Fruit fly (Drosophila melanogaster) whole organism, embryonic: ENCODE measurements around the gene euc.

Experiments used
- C15 ChIP-seq: fragments of 200-800 bp; sonication (Bioruptor generic); IDR thresholded peaks from 3 replicates; pipeline ENCODE4 v1.3.6; 2022; ENCODE audit warnings: missing biosample characterization, missing genetic modification characterization
- CG10321 ChIP-seq: fragments of 200-800 bp; sonication (Bioruptor generic); IDR thresholded peaks from 2 replicates; pipeline ENCODE4 v1.3.6; 2022; ENCODE audit warnings: missing biosample characterization, missing genetic modification characterization
- CG15269 ChIP-seq: fragments of 200-800 bp; sonication (Bioruptor generic); optimal IDR thresholded peaks from 2 replicates; lab custom pipeline; 2018; ENCODE audit warnings: missing biosample characterization, mild to moderate bottlenecking, missing genetic modification characterization, moderate library complexity
- CG1647 ChIP-seq: fragments of 200-800 bp; sonication (Bioruptor generic); optimal IDR thresholded peaks from 3 replicates; lab custom pipeline; 2016; ENCODE audit warnings: missing biosample characterization, missing genetic modification characterization
- CG17186 ChIP-seq: fragments of 200-800 bp; sonication (Bioruptor generic); optimal IDR thresholded peaks from 3 replicates; lab custom pipeline; 2017; ENCODE audit warnings: missing biosample characterization, missing genetic modification reagents, missing genetic modification characterization
- CG2678 ChIP-seq: fragments of 200-800 bp; sonication (Bioruptor generic); optimal IDR thresholded peaks from 3 replicates; lab custom pipeline; 2019; ENCODE audit warnings: missing biosample characterization, mild to moderate bottlenecking, missing genetic modification characterization, moderate library complexity
- CG30431 ChIP-seq: fragments of 200-800 bp; sonication (Bioruptor generic); optimal IDR thresholded peaks from 2 replicates; lab custom pipeline; 2017; ENCODE audit warnings: missing biosample characterization, missing genetic modification characterization
- CG33557 ChIP-seq: fragments of 200-800 bp; sonication (Bioruptor generic); optimal IDR thresholded peaks from 2 replicates; lab custom pipeline; 2019; ENCODE audit warnings: missing biosample characterization, mild to moderate bottlenecking, missing genetic modification characterization, moderate library complexity
- CG34224 ChIP-seq: fragments of 200-800 bp; sonication (Bioruptor generic); IDR thresholded peaks from 3 replicates; pipeline ENCODE4 v1.3.6; 2022; ENCODE audit warnings: missing biosample characterization, missing genetic modification characterization; ENCODE audit not compliant: partially characterized antibody
- CG3838 ChIP-seq: fragments of 200-800 bp; sonication (Bioruptor generic); optimal IDR thresholded peaks from 3 replicates; lab custom pipeline; 2016; ENCODE audit warnings: missing biosample characterization, missing genetic modification characterization
- CG4282 ChIP-seq: fragments of 200-800 bp; sonication (Bioruptor generic); optimal IDR thresholded peaks from 2 replicates; lab custom pipeline; 2016; ENCODE audit warnings: missing biosample characterization, missing genetic modification characterization
- CG6654 ChIP-seq: fragments of 200-800 bp; sonication (Bioruptor generic); optimal IDR thresholded peaks from 2 replicates; lab custom pipeline; 2017; ENCODE audit warnings: missing biosample characterization, mild to moderate bottlenecking, missing genetic modification characterization
- CG6813 ChIP-seq: fragments of 200-800 bp; sonication (Bioruptor generic); optimal IDR thresholded peaks from 2 replicates; lab custom pipeline; 2017; ENCODE audit warnings: missing biosample characterization, missing genetic modification characterization, mild to moderate bottlenecking, moderate library complexity, missing genetic modification reagents
- CG7271 ChIP-seq: fragments of 200-800 bp; sonication (Bioruptor generic); optimal IDR thresholded peaks from 2 replicates; lab custom pipeline; 2018; ENCODE audit warnings: missing biosample characterization, mild to moderate bottlenecking, missing genetic modification characterization, moderate library complexity
- CG7745 ChIP-seq: fragments of 200-800 bp; sonication (Bioruptor generic); optimal IDR thresholded peaks from 2 replicates; lab custom pipeline; 2018; ENCODE audit warnings: missing biosample characterization, mild to moderate bottlenecking, missing genetic modification characterization, moderate library complexity
- CG7987 ChIP-seq: fragments of 200-800 bp; sonication (Bioruptor generic); optimal IDR thresholded peaks from 2 replicates; lab custom pipeline; 2018; ENCODE audit warnings: missing biosample characterization, mild to moderate bottlenecking, missing genetic modification characterization, moderate library complexity
- CG8281 ChIP-seq: fragments of 200-800 bp; sonication (Bioruptor generic); optimal IDR thresholded peaks from 2 replicates; lab custom pipeline; 2018; ENCODE audit warnings: missing biosample characterization, mild to moderate bottlenecking, missing genetic modification characterization, moderate library complexity
- CG8478 ChIP-seq: fragments of >200 bp; optimal IDR thresholded peaks from 2 replicates; lab custom pipeline; 2018
- CG9437 ChIP-seq: fragments of 200-800 bp; sonication (Bioruptor generic); optimal IDR thresholded peaks from 2 replicates; lab custom pipeline; 2018; ENCODE audit warnings: missing biosample characterization, mild to moderate bottlenecking, missing genetic modification characterization
- CG9609 ChIP-seq: fragments of 200-800 bp; sonication (Bioruptor generic); optimal IDR thresholded peaks from 3 replicates; lab custom pipeline; 2016; ENCODE audit warnings: missing biosample characterization, missing genetic modification characterization
- D ChIP-seq, 2 experiments: fragments of 200-800 bp in 1 of 2; fragments of >200 bp in 1 of 2; sonication (Bioruptor generic) in 1 of 2; optimal IDR thresholded peaks; 2 replicates in 1 of 2; 3 replicates in 1 of 2; lab custom pipeline; 2017; ENCODE audit warnings: mild to moderate bottlenecking in 1 of 2, missing biosample characterization in 1 of 2, missing genetic modification characterization in 1 of 2, missing genetic modification reagents in 1 of 2
- D19A ChIP-seq: fragments of 200-800 bp; optimal IDR thresholded peaks from 3 replicates; lab custom pipeline; 2019; ENCODE audit warnings: missing biosample characterization, mild to moderate bottlenecking, missing genetic modification characterization, moderate library complexity
- Eip74EF ChIP-seq, 2 experiments: fragments of 200-800 bp in 1 of 2; fragments of >200 bp in 1 of 2; sonication (Bioruptor generic) in 1 of 2; optimal IDR thresholded peaks; 2 replicates each; lab custom pipeline; 2017 to 2019; ENCODE audit warnings: missing biosample characterization in 2 of 2, missing genetic modification characterization in 2 of 2, mild to moderate bottlenecking in 1 of 2, moderate library complexity in 1 of 2
- Hmr ChIP-seq: fragments of 200-800 bp; sonication (Bioruptor generic); optimal IDR thresholded peaks from 3 replicates; lab custom pipeline; 2017; ENCODE audit warnings: mild to moderate bottlenecking, missing biosample characterization, missing genetic modification reagents, missing genetic modification characterization
- Hmx ChIP-seq: fragments of 200-800 bp; sonication (Bioruptor generic); optimal IDR thresholded peaks from 2 replicates; lab custom pipeline; 2016; ENCODE audit warnings: missing biosample characterization, missing genetic modification characterization
- MBD-R2 ChIP-seq: fragments of 200-800 bp; sonication (Bioruptor generic); IDR thresholded peaks from 2 replicates; pipeline ENCODE4 v1.3.6; 2022; ENCODE audit warnings: missing biosample characterization, missing genetic modification characterization
- MESR4 ChIP-seq: fragments of 200-800 bp; sonication (Bioruptor generic); optimal IDR thresholded peaks from 2 replicates; lab custom pipeline; 2018; ENCODE audit warnings: missing biosample characterization, mild to moderate bottlenecking, missing genetic modification characterization, moderate library complexity
- Max ChIP-seq: fragments of 200-800 bp; sonication (Bioruptor generic); optimal IDR thresholded peaks from 2 replicates; lab custom pipeline; 2016; ENCODE audit warnings: missing biosample characterization, mild to moderate bottlenecking, missing genetic modification characterization
- Ravus ChIP-seq: fragments of 200-800 bp; sonication (Bioruptor generic); IDR thresholded peaks from 2 replicates; pipeline ENCODE4 v1.3.6; 2022; ENCODE audit warnings: missing biosample characterization, missing genetic modification characterization
- ara ChIP-seq: fragments of 200-800 bp; sonication (Bioruptor generic); IDR thresholded peaks from 2 replicates; pipeline ENCODE4 v1.3.6; 2022; ENCODE audit warnings: missing biosample characterization, missing genetic modification characterization
- ci ChIP-seq: fragments of 200-800 bp; sonication (Bioruptor generic); IDR thresholded peaks from 3 replicates; pipeline ENCODE4 v1.3.6; 2022; ENCODE audit warnings: missing biosample characterization, missing genetic modification characterization
- croc ChIP-seq: fragments of 200-800 bp; sonication (Bioruptor generic); conservative IDR thresholded peaks from 3 replicates; pipeline ENCODE4 v1.3.6; 2022; ENCODE audit warnings: missing biosample characterization, missing genetic modification characterization
- dpn ChIP-seq, 2 experiments: fragments of 200-800 bp; sonication (Bioruptor generic); optimal IDR thresholded peaks; 3 replicates each; lab custom pipeline; 2016; ENCODE audit warnings: missing biosample characterization in 2 of 2, missing genetic modification characterization in 2 of 2
- fru ChIP-seq: fragments of >200 bp; optimal IDR thresholded peaks from 2 replicates; lab custom pipeline; 2017
- ftz-f1 ChIP-seq: fragments of 200-800 bp; sonication (Bioruptor generic); optimal IDR thresholded peaks from 2 replicates; lab custom pipeline; 2016; ENCODE audit warnings: missing biosample characterization, missing genetic modification characterization
- gce ChIP-seq: fragments of 200-800 bp; sonication (Bioruptor generic); IDR thresholded peaks from 3 replicates; pipeline ENCODE4 v1.3.6; 2022; ENCODE audit warnings: missing biosample characterization, missing genetic modification characterization
- gsb-n ChIP-seq: fragments of 200-800 bp; sonication (Bioruptor generic); optimal IDR thresholded peaks from 3 replicates; lab custom pipeline; 2018; ENCODE audit warnings: missing biosample characterization, mild to moderate bottlenecking, missing genetic modification characterization
- jigr1 ChIP-seq: fragments of 200-800 bp; sonication (Bioruptor generic); IDR thresholded peaks from 3 replicates; pipeline ENCODE4 v1.3.6; 2022; ENCODE audit warnings: missing biosample characterization, missing genetic modification characterization
- kah ChIP-seq: fragments of 200-800 bp; sonication (Bioruptor generic); optimal IDR thresholded peaks from 2 replicates; lab custom pipeline; 2018; ENCODE audit warnings: missing biosample characterization, mild to moderate bottlenecking, missing genetic modification characterization
- nerfin-2 ChIP-seq: fragments of 200-800 bp; sonication (Bioruptor generic); IDR thresholded peaks from 2 replicates; pipeline ENCODE4 v1.3.6; 2022; ENCODE audit warnings: missing biosample characterization, missing genetic modification characterization; ENCODE audit not compliant: partially characterized antibody
- repo ChIP-seq: fragments of 200-800 bp; sonication (Bioruptor generic); optimal IDR thresholded peaks from 2 replicates; lab custom pipeline; 2016; ENCODE audit warnings: missing biosample characterization, missing genetic modification characterization
- schlank ChIP-seq: fragments of 200-800 bp; sonication (Bioruptor generic); optimal IDR thresholded peaks from 2 replicates; lab custom pipeline; 2018; ENCODE audit warnings: missing biosample characterization, mild to moderate bottlenecking, missing genetic modification characterization
- so ChIP-seq: fragments of 200-800 bp; sonication (Bioruptor generic); IDR thresholded peaks from 3 replicates; pipeline ENCODE4 v1.3.6; 2022; ENCODE audit warnings: missing biosample characterization, missing genetic modification characterization
- sqz ChIP-seq: fragments of 200-800 bp; sonication (Bioruptor generic); optimal IDR thresholded peaks from 3 replicates; lab custom pipeline; 2018; ENCODE audit warnings: missing biosample characterization, mild to moderate bottlenecking, missing genetic modification characterization
- sr ChIP-seq: fragments of 200-800 bp; sonication (Bioruptor generic); IDR thresholded peaks from 3 replicates; pipeline ENCODE4 v1.3.6; 2022; ENCODE audit warnings: missing biosample characterization, missing genetic modification characterization
- stwl ChIP-seq: fragments of 200-800 bp; sonication (Bioruptor generic); optimal IDR thresholded peaks from 3 replicates; lab custom pipeline; 2018; ENCODE audit warnings: missing biosample characterization, mild to moderate bottlenecking, missing genetic modification characterization, moderate library complexity
- vvl ChIP-seq: fragments of 200-800 bp; sonication (Bioruptor generic); IDR thresholded peaks from 2 replicates; pipeline ENCODE4 v1.3.6; 2022; ENCODE audit warnings: missing biosample characterization, missing genetic modification characterization
- wek ChIP-seq: fragments of 200-800 bp; sonication (Bioruptor generic); optimal IDR thresholded peaks from 3 replicates; lab custom pipeline; 2018; ENCODE audit warnings: missing biosample characterization, mild to moderate bottlenecking, missing genetic modification characterization, moderate library complexity

Gene euc

DNA sequence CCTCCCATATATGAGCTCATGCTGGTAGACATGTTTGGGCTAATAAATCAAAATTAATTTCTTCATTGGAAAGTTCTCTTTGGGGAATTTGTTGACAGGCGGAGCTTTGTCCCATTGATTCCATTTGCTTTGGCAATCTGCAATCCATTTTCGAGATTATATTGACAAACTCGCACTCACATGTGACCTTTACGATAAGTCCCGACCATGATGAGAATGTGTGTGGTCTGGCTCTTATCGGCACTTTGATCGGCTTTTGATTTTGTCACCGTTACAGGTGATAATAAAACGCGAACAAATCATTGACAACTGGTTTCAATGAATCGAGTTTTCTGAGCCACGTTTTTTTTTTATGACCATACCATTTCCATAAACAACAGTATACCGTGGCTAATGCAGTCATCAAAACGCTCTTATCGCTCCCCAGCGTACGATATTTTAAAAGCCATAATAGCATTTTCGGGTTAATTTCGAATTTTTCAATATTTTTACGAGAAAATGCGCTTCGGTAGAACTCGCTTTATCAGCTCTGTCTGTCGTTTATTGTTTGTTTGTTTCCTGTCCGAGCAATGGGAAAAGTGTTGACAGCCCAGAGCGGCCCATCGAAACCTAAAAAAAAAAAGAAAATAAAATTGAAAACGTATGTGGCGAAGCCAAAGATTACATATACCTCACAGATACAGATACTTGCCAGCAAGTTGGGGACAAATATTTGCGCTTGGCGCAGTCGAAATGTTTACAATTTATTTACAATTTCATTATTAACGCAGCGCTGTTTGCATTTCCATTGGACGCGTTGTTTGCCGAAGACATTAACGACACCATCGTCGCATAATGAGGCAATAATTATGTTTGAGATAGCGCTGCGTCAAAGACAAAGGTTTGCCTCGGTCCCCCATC lies 19.0 kb upstream of the euc start (continued):
- peak in 1 of 2 experiments; percentile 21 for TF ChIP-seq dpn (GFP tag; optimal IDR thresholded peaks at IDR 0.05; lab: Kevin White, UChicago)
- peak; percentile 90 for TF ChIP-seq sqz (GFP tag; lab: Kevin White, UChicago)
- TF ChIP-seq CG33557 (GFP tag; lab: Kevin White, UChicago): peak; percentile 97
- peak; percentile 10 for TF ChIP-seq CG7271 (tag; lab: Kevin White, UChicago)
- TF ChIP-seq CG8281 (tag; lab: Kevin White, UChicago): peak; percentile 64
- peak; percentile 57 for TF ChIP-seq CG30431 (GFP tag; lab: Kevin White, UChicago)
- TF ChIP-seq CG34224: no peak
- TF ChIP-seq Hmx (GFP tag; lab: Kevin White, UChicago): no peak
- no peak for TF ChIP-seq CG8478 (lab: Kevin White, UChicago)
- peak; percentile 70 for TF ChIP-seq CG2678
- peak; percentile 10 for TF ChIP-seq schlank (tag; lab: Kevin White, UChicago)
- no peak for TF ChIP-seq C15 (GFP tag; lab: Robert Waterston, UW)
- no peak for TF ChIP-seq CG6654 (GFP tag; lab: Kevin White, UChicago)
- peak; percentile 10 for TF ChIP-seq CG1647
- peak; percentile 96 for TF ChIP-seq ci (GFP tag; lab: Robert Waterston, UW)
- peak; percentile 54 for TF ChIP-seq D19A
- TF ChIP-seq CG15269 (tag; lab: Kevin White, UChicago): peak; percentile 44
- TF ChIP-seq gsb-n (tag; lab: Kevin White, UChicago): peak; percentile 86
- no peak for TF ChIP-seq CG4282 (GFP tag; lab: Kevin White, UChicago)
- peak in 1 of 2 experiments; percentile 69 for TF ChIP-seq Eip74EF (GFP tag; optimal IDR thresholded peaks at IDR 0.05; lab: Kevin White, UChicago)
- TF ChIP-seq kah (GFP tag; lab: Kevin White, UChicago): peak; percentile 50
- no peak for TF ChIP-seq Ravus
- TF ChIP-seq gce (GFP tag; lab: Robert Waterston, UW): peak; percentile 64; the same call in 1 of the 3 replicates
- no peak for TF ChIP-seq Max (GFP tag; lab: Kevin White, UChicago)
- no peak for TF ChIP-seq repo (GFP tag; lab: Kevin White, UChicago)
- TF ChIP-seq CG9437 (GFP tag; lab: Kevin White, UChicago): peak; percentile 29
- TF ChIP-seq stwl (tag; lab: Kevin White, UChicago): no peak
- peak; percentile 82 for TF ChIP-seq ara (GFP tag; lab: Robert Waterston, UW)
- TF ChIP-seq croc (GFP tag; lab: Robert Waterston, UW): no peak; the same call in 2 of the 3 replicates
- no peak for TF ChIP-seq Hmr (GFP tag; lab: Kevin White, UChicago)
- no peak for TF ChIP-seq D (optimal IDR thresholded peaks at IDR 0.05; lab: Kevin White, UChicago)
- TF ChIP-seq D (GFP tag; optimal IDR thresholded peaks at IDR 0.05; lab: Kevin White, UChicago): peak; percentile 79
- no peak for TF ChIP-seq ftz-f1 (GFP tag; lab: Kevin White, UChicago)
- peak; percentile 93 for TF ChIP-seq CG7745 (tag; lab: Kevin White, UChicago)
- TF ChIP-seq CG10321: peak; percentile 45; the same call in 1 of the 2 replicates
- peak; percentile 14; the same call in 1 of the 2 replicates for TF ChIP-seq vvl (GFP tag; lab: Robert Waterston, UW)
- TF ChIP-seq sr (GFP tag; lab: Robert Waterston, UW): peak; percentile 37; the same call in 1 of the 3 replicates
- peak; percentile 57 for TF ChIP-seq CG7987 (GFP tag; lab: Kevin White, UChicago)
- TF ChIP-seq CG17186 (GFP tag; lab: Kevin White, UChicago): peak; percentile 56
- TF ChIP-seq CG9609 (GFP tag; lab: Kevin White, UChicago): no peak
- TF ChIP-seq fru (lab: Kevin White, UChicago): no peak
- no peak for TF ChIP-seq jigr1 (GFP tag; lab: Robert Waterston, UW)
- peak; percentile 79 for TF ChIP-seq CG6813 (GFP tag; lab: Kevin White, UChicago)
- no peak for TF ChIP-seq MBD-R2 (GFP tag; lab: Robert Waterston, UW)
- peak; percentile 91 for TF ChIP-seq wek (GFP tag; lab: Kevin White, UChicago)
- peak; percentile 84 for TF ChIP-seq so (GFP tag; lab: Robert Waterston, UW)
- peak; percentile 39 for TF ChIP-seq MESR4 (GFP tag; lab: Kevin White, UChicago)
- TF ChIP-seq nerfin-2: no peak
- TF ChIP-seq CG3838 (GFP tag; lab: Kevin White, UChicago): peak; percentile 80
